Worm (Caenorhabditis elegans) whole organism, young adult: ENCODE results near the gene ZC412.5.

Experiments used
- B0336.3 ChIP-seq: fragments of 200-800 bp; sonication (Bioruptor generic); IDR thresholded peaks from 2 replicates; pipeline ENCODE4 v1.3.6; 2022; ENCODE audit warnings: missing genetic modification characterization, missing compliant biosample characterization
- Y53G8AR.9 ChIP-seq: fragments of 200-800 bp; sonication (Bioruptor generic); conservative IDR thresholded peaks from 2 replicates; pipeline ENCODE4 v1.3.6; 2022; ENCODE audit warnings: missing genetic modification reagents, missing genetic modification characterization, missing compliant biosample characterization
- ama-1 ChIP-seq, 3 experiments: fragments of 150-350 bp in 1 of 3; sonication (generic microtip) in 2 of 3; optimal IDR thresholded peaks; 2 replicates each; lab custom pipeline; 2014 to 2018; ENCODE audit warnings: missing biosample characterization in 2 of 3, missing genetic modification characterization in 2 of 3, missing genetic modification reagents in 2 of 3
- ceh-58 ChIP-seq: fragments of 200-800 bp; sonication (Bioruptor generic); IDR thresholded peaks from 2 replicates; pipeline ENCODE4 v1.3.6; 2022; ENCODE audit warnings: missing genetic modification characterization, missing compliant biosample characterization
- dox-1 ChIP-seq: fragments of 200-800 bp; sonication (Bioruptor generic); IDR thresholded peaks from 2 replicates; pipeline ENCODE4 v1.3.6; 2022; ENCODE audit warnings: missing genetic modification reagents, missing genetic modification characterization, missing compliant biosample characterization
- let-607 ChIP-seq, 2 experiments: fragments of 200-800 bp in 1 of 2; sonication (Bioruptor generic) in 1 of 2; sonication (generic microtip) in 1 of 2; optimal IDR thresholded peaks; 2 replicates each; lab custom pipeline; 2016 to 2018; ENCODE audit warnings: mild to moderate bottlenecking in 2 of 2, missing compliant biosample characterization in 2 of 2, missing genetic modification characterization in 2 of 2, moderate library complexity in 2 of 2, missing genotype in 1 of 2
- nfya-1 ChIP-seq: sonication (generic microtip); optimal IDR thresholded peaks from 2 replicates; lab custom pipeline; 2017; ENCODE audit warnings: antibody characterized with exemption, missing compliant biosample characterization, missing genetic modification characterization, borderline replicate concordance; ENCODE audit not compliant: insufficient read depth
- nhr-90 ChIP-seq: sonication (generic microtip); optimal IDR thresholded peaks from 2 replicates; lab custom pipeline; 2016; ENCODE audit warnings: missing genotype, mild to moderate bottlenecking, missing genetic modification characterization, missing compliant biosample characterization
- pha-4 ChIP-seq: fragments of 150-350 bp; sonication (generic microtip); optimal IDR thresholded peaks from 2 replicates; lab custom pipeline; 2014; ENCODE audit warnings: missing biosample characterization, missing genetic modification reagents, missing genetic modification characterization
- rpc-1 ChIP-seq, 2 experiments: fragments of 150-350 bp in 1 of 2; sonication (generic microtip) in 1 of 2; optimal IDR thresholded peaks; 2 replicates each; lab custom pipeline; 2014 to 2018; ENCODE audit warnings: missing biosample characterization in 1 of 2, missing genetic modification characterization in 1 of 2, missing genetic modification reagents in 1 of 2, missing genotype in 1 of 2
- unc-62 ChIP-seq: fragments of 150-350 bp; optimal IDR thresholded peaks from 2 replicates; lab custom pipeline; 2014; ENCODE audit warnings: missing biosample characterization, missing genetic modification reagents, missing genetic modification characterization

DNA sequence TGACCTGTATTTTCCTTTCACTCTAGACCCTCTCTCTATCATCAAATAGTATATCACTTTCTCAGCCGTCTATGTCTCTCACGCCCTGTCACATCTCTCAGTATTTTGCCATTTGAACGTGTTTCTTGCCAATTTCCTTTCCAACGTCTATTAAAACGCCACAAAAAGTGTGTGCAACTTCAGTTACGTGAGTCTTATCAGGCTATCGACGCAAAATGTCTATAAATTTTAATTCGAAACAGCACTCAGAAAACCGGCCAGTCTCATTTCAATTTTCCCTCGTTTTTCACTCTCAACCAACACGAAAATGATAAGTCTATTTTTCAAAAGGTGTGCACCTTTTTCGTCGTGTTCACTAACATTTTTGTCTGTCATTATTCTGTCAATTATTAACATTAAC is 20.3 kb upstream of the ZC412.5 start, which contains the start of gene mpst-3:
- TF ChIP-seq ceh-58 (GFP tag; lab: Robert Waterston, UW) (no peak), Y53G8AR.9 (GFP tag; lab: Robert Waterston, UW) (no peak), nhr-90 (tag; lab: Kevin White, UChicago) (no peak), unc-62 (GFP tag; lab: Kevin White, UChicago) (no peak), pha-4 (tag; lab: Kevin White, UChicago) (no peak), B0336.3 (GFP tag; lab: Robert Waterston, UW) (0 out of 2 replicates have a peak, but pooled peaks have one; percentile 33), ama-1 (optimal IDR thresholded peaks at IDR 0.05; lab: Kevin White, UChicago) (no peak), ama-1 (GFP tag; optimal IDR thresholded peaks at IDR 0.05; lab: Kevin White, UChicago) (no peak), nfya-1 (tag; lab: Kevin White, UChicago) (no peak), let-607 (tag; optimal IDR thresholded peaks at IDR 0.05; lab: Kevin White, UChicago) (peak; percentile 57 to 89), dox-1 (GFP tag; lab: Robert Waterston, UW) (peak; percentile 75), rpc-1 (optimal IDR thresholded peaks at IDR 0.05; lab: Kevin White, UChicago) (no peak), rpc-1 (tag; optimal IDR thresholded peaks at IDR 0.05; lab: Kevin White, UChicago) (no peak)
